Worm (Caenorhabditis elegans): ENCODE measurements around the gene C08F8.15.
"Not testable (repeated sequence)": the region's sequence is repeated elsewhere in the genome, so short reads cannot be mapped to it uniquely, and the experiment has no call there.

Gene C08F8.15

DNA sequence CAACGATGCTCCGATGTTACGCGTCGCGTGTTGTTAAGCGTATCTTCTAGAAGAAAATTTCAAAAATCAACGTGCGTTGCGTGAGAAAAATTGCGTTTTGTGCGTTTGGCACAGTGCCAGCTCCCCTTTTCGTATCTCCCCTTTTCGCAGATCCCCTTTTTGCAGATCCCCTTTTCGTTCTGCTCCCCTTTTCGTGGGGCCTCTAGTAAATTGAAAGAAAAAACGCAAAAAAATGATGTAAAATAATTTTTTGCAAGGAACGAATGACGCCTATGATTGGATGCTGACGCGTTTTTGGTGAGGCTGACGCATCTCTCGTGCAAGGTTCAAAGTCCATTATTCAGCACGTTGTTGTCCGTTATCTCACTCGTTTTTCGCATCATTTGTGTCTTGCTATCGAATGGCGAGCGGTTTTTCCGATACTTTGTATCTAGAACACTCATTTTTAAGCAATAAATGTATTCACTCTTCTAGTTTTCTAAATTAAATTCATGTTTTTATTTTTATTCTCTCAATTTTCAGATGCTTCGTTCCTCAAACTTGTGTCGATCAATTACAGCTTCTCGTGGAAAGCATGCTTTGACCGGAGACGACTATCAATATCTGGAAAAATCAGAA is 18.6 kb upstream of the C08F8.15 start, which contains the start of gene cpt-2 (continued):
- TF ChIP-seq madf-10 (tag; optimal IDR thresholded peaks at IDR 0.05) (peak; percentile 59), lir-1 (GFP tag; conservative IDR thresholded peaks at IDR 0.05) (peak; percentile 85), cebp-1 (tag; optimal IDR thresholded peaks at IDR 0.05) (peak; percentile 83), C06A6.2 (GFP tag; conservative IDR thresholded peaks at IDR 0.05) (peak; percentile 65), B0019.2 (GFP tag; conservative IDR thresholded peaks at IDR 0.05) (peak; percentile 61), egl-18 (GFP tag; IDR thresholded peaks at IDR 0.05) (peak; percentile 80; the same call in 1 of the 2 replicates), K11D2.4 (GFP tag; IDR thresholded peaks at IDR 0.05) (peak; percentile 95), let-607 (tag; optimal IDR thresholded peaks at IDR 0.05) (peak; percentile 22 to 65), ceh-100 (GFP tag; IDR thresholded peaks at IDR 0.05) (peak; percentile 98), ceh-91 (GFP tag; IDR thresholded peaks at IDR 0.05) (peak; percentile 80), ztf-28 (GFP tag; IDR thresholded peaks at IDR 0.05) (peak; percentile 90), attf-6 (GFP tag; IDR thresholded peaks at IDR 0.05) (peak; percentile 53; the same call in 1 of the 2 replicates), aptf-2 (GFP tag; conservative IDR thresholded peaks at IDR 0.05) (0 out of 2 replicates have a peak, but pooled peaks have one; percentile 38), egl-44 (GFP tag; IDR thresholded peaks at IDR 0.05) (peak; percentile 92), somi-1 (GFP tag; optimal IDR thresholded peaks at IDR 0.05) (peak; percentile 34), athp-1 (tag; optimal IDR thresholded peaks at IDR 0.05) (peak; percentile 46), atf-7 (tag; optimal IDR thresholded peaks at IDR 0.05) (peak; percentile 73), Y56A3A.18 (GFP tag; IDR thresholded peaks at IDR 0.05) (peak; percentile 58; the same call in 1 of the 2 replicates), madf-3 (GFP tag; IDR thresholded peaks at IDR 0.05) (peak; percentile 90), ceh-27 (GFP tag; optimal IDR thresholded peaks at IDR 0.05) (peak; percentile 68), B0035.1 (tag; optimal IDR thresholded peaks at IDR 0.05) (peak; percentile 54), dox-1 (GFP tag; IDR thresholded peaks at IDR 0.05) (peak; percentile 97), F22D6.2 (tag; optimal IDR thresholded peaks at IDR 0.05) (peak; percentile 35), ztf-26 (tag; optimal IDR thresholded peaks at IDR 0.05) (peak; percentile 54), D2030.7 (GFP tag; IDR thresholded peaks at IDR 0.05) (peak; percentile 95), tlf-1 (GFP tag; optimal IDR thresholded peaks at IDR 0.05) (peak; percentile 71), T07F8.4 (tag; optimal IDR thresholded peaks at IDR 0.05) (peak; percentile 7), F33H1.4 (GFP tag; IDR thresholded peaks at IDR 0.05) (peak; percentile 77), repo-1 (tag; optimal IDR thresholded peaks at IDR 0.05) (peak; percentile 20), madf-8 (GFP tag; conservative IDR thresholded peaks at IDR 0.05) (peak; percentile 63), ekl-4 (GFP tag; IDR thresholded peaks at IDR 0.05) (peak; percentile 86; the same call in 1 of the 2 replicates), let-526 (GFP tag; IDR thresholded peaks at IDR 0.05) (peak; percentile 90), rcor-1 (GFP tag; IDR thresholded peaks at IDR 0.05) (peak; percentile 95), dpl-1 (GFP tag; optimal IDR thresholded peaks at IDR 0.05) (peak; percentile 44)
- not testable (repeated sequence) for TF ChIP-seq cebp-1 (GFP tag; IDR thresholded peaks at IDR 0.05)

ce11 chrIV:11178495-11178894 is 17.9 kb upstream of the C08F8.15 start, which contains the start of gene C08F8.9:
C08F8.9 (minus strand) TSS chrIV:11178595.
- TF ChIP-seq aptf-2 (GFP tag; conservative IDR thresholded peaks at IDR 0.05), result no peak
- TF ChIP-seq nhr-27 (tag; optimal IDR thresholded peaks at IDR 0.05), result no peak

- TF ChIP-seq cebp-2 (GFP tag; IDR thresholded peaks at IDR 0.05) (no peak), F22D6.2 (tag; optimal IDR thresholded peaks at IDR 0.05) (no peak), C06A6.2 (GFP tag; conservative IDR thresholded peaks at IDR 0.05) (no peak), hmg-1.2 (GFP tag; IDR thresholded peaks at IDR 0.05) (no peak), rpc-1 (optimal IDR thresholded peaks at IDR 0.05) (no peak), rpc-1 (tag; optimal IDR thresholded peaks at IDR 0.05) (no peak), zim-3 (tag; optimal IDR thresholded peaks at IDR 0.05) (no peak), athp-1 (tag; optimal IDR thresholded peaks at IDR 0.05) (no peak), nfyb-1 (GFP tag; IDR thresholded peaks at IDR 0.05) (no peak), snpc-1.1 (tag; optimal IDR thresholded peaks at IDR 0.05; ENCODE audit: insufficient read depth) (no peak), nhr-80 (tag; optimal IDR thresholded peaks at IDR 0.05) (no peak), let-526 (GFP tag; IDR thresholded peaks at IDR 0.05) (no peak), F55B11.4 (tag; optimal IDR thresholded peaks at IDR 0.05; ENCODE audit: borderline replicate concordance, insufficient read depth) (no peak), C17E4.6 (GFP tag; IDR thresholded peaks at IDR 0.05) (no peak), mcd-1 (GFP tag; IDR thresholded peaks at IDR 0.05) (no peak), madf-10 (tag; optimal IDR thresholded peaks at IDR 0.05) (no peak)
Measured at ce11 chrIV:11176967-11177366, 16.4 kb upstream of the C08F8.15 start, which contains the start of gene rap-3. rap-3 (plus strand) TSS chrIV:11177267.

All from whole organism, young adult.